Worm (Caenorhabditis elegans): ENCODE data around the gene msp-32.

msp-32 gene

ce11 chrII:4863357-4863756 lies 35.3 kb upstream of the msp-32 start, which contains the start of the genes mpst-4 and F11G11.14:
Gene mpst-4, minus strand, starts transcription at chrII:4863457.
Gene F11G11.14, plus strand, starts transcription at chrII:4863681.
- TF ChIP-seq B0019.2 (GFP tag; conservative IDR thresholded peaks at IDR 0.05) = no peak
- TF ChIP-seq bed-1 (GFP tag; IDR thresholded peaks at IDR 0.05) = no peak

- TF ChIP-seq C06A6.2 (GFP tag; conservative IDR thresholded peaks at IDR 0.05) (no peak), unc-130 (GFP tag; optimal IDR thresholded peaks at IDR 0.05) (no peak), egl-44 (GFP tag; IDR thresholded peaks at IDR 0.05) (no peak), dpl-1 (GFP tag; optimal IDR thresholded peaks at IDR 0.05) (no peak)
Observed at ce11 chrII:4866045-4866444, 32.6 kb upstream of the msp-32 start.

- TF ChIP-seq ceh-58 (GFP tag; IDR thresholded peaks at IDR 0.05) = 0 out of 2 replicates have a peak, but pooled peaks have one; percentile 11
- peak; percentile 77 for TF ChIP-seq zfh-2 (GFP tag; conservative IDR thresholded peaks at IDR 0.05)
- TF ChIP-seq dox-1 (GFP tag; IDR thresholded peaks at IDR 0.05) = 0 out of 2 replicates have a peak, but pooled peaks have one; percentile 33
- TF ChIP-seq egrh-3 (GFP tag; IDR thresholded peaks at IDR 0.05) = peak; percentile 91
- TF ChIP-seq egl-44 (GFP tag; IDR thresholded peaks at IDR 0.05) = 0 out of 2 replicates have a peak, but pooled peaks have one; percentile 7
Observed at ce11 chrII:4866819-4867218, 31.8 kb upstream of the msp-32 start.

ce11 chrII:4867476-4867875 lies 31.2 kb upstream of the msp-32 start, which contains the start of gene col-17:
Gene col-17, minus strand, starts transcription at chrII:4867576.
- no peak for TF ChIP-seq F23B12.7 (tag; optimal IDR thresholded peaks at IDR 0.05; ENCODE audit: insufficient read depth)
- TF ChIP-seq B0261.1 (tag; optimal IDR thresholded peaks at IDR 0.05) = no peak
- TF ChIP-seq egrh-3 (GFP tag; IDR thresholded peaks at IDR 0.05) = no peak
- TF ChIP-seq egl-18 (GFP tag; IDR thresholded peaks at IDR 0.05) = no peak
- TF ChIP-seq lin-35 (GFP tag; optimal IDR thresholded peaks at IDR 0.05) = no peak
- no peak for TF ChIP-seq F10E7.11 (tag; optimal IDR thresholded peaks at IDR 0.05)
- no peak for TF ChIP-seq T26A5.8 (tag; optimal IDR thresholded peaks at IDR 0.05)
- TF ChIP-seq Y67H2A.10 (GFP tag; conservative IDR thresholded peaks at IDR 0.05) = no peak
- TF ChIP-seq ztf-6 (GFP tag; IDR thresholded peaks at IDR 0.05) = no peak

DNA sequence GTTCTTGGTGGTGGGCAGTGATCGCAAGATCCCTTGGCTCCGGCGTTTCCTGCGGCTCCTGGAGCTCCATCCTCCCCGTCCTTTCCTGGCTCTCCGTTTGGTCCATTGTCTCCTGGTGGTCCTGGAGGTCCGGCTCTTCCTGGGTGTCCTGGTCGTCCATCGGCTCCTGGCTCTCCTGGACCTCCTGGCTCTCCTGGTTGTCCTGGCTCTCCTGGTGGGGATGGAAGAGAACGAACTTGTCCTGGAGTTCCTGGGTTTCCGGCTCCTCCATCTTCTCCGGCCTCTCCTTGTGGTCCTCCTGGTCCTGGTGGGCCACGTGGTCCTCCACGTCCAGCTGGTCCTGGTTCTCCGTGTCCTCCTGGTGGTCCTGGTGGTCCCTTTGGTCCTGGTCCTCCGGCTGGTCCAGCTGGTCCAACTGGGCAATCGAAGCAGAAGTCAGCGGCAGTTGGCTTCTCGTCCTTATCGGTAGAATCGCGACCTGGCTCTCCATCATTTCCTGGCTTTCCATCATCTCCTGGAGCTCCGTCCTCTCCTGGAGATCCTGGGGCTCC lies 28.8 kb upstream of the msp-32 start:
- no peak for TF ChIP-seq aptf-3 (GFP tag; IDR thresholded peaks at IDR 0.05)
- TF ChIP-seq ztf-28 (GFP tag; IDR thresholded peaks at IDR 0.05) = no peak
- no peak for TF ChIP-seq let-526 (GFP tag; IDR thresholded peaks at IDR 0.05)
- 0 out of 2 replicates have a peak, but pooled peaks have one; percentile 46 for TF ChIP-seq K11D2.4 (GFP tag; IDR thresholded peaks at IDR 0.05)
- no peak for TF ChIP-seq akir-1 (GFP tag; optimal IDR thresholded peaks at IDR 0.05)
- no peak for TF ChIP-seq snpc-1.3 (tag; optimal IDR thresholded peaks at IDR 0.05; ENCODE audit: insufficient read depth)
- TF ChIP-seq hlh-26 (GFP tag; conservative IDR thresholded peaks at IDR 0.05) = 0 out of 2 replicates have a peak, but pooled peaks have one; percentile 11
- no peak for TF ChIP-seq mel-28 (tag; optimal IDR thresholded peaks at IDR 0.05; ENCODE audit: borderline replicate concordance)
- no peak for TF ChIP-seq snpc-4 (GFP tag; optimal IDR thresholded peaks at IDR 0.05)
- no peak for TF ChIP-seq snpc-4 (tag; optimal IDR thresholded peaks at IDR 0.05)
- peak; percentile 89 for TF ChIP-seq egrh-3 (GFP tag; IDR thresholded peaks at IDR 0.05)
- TF ChIP-seq nfya-2 (GFP tag; IDR thresholded peaks at IDR 0.05) = no peak
- peak; percentile 1 for TF ChIP-seq ztf-26 (tag; optimal IDR thresholded peaks at IDR 0.05)
- no peak for TF ChIP-seq rec-8 (tag; optimal IDR thresholded peaks at IDR 0.05)
- no peak for TF ChIP-seq attf-6 (GFP tag; IDR thresholded peaks at IDR 0.05)
- no peak for TF ChIP-seq pha-4 (tag; optimal IDR thresholded peaks at IDR 0.05)
- TF ChIP-seq lin-26 (GFP tag; IDR thresholded peaks at IDR 0.05) = 0 out of 2 replicates have a peak, but pooled peaks have one; percentile 32
- no peak for TF ChIP-seq nhr-80 (tag; optimal IDR thresholded peaks at IDR 0.05)
- TF ChIP-seq tbx-9 (tag; optimal IDR thresholded peaks at IDR 0.05; ENCODE audit: borderline replicate concordance) = no peak
- no peak for TF ChIP-seq ceh-79 (tag; optimal IDR thresholded peaks at IDR 0.05)
- no peak for TF ChIP-seq sea-2 (GFP tag; IDR thresholded peaks at IDR 0.05)
- no peak for TF ChIP-seq ZK185.1 (tag; optimal IDR thresholded peaks at IDR 0.05; ENCODE audit: poor library complexity, severe bottlenecking)
- TF ChIP-seq lir-1 (GFP tag; conservative IDR thresholded peaks at IDR 0.05) = no peak
- TF ChIP-seq zfh-2 (GFP tag; conservative IDR thresholded peaks at IDR 0.05) = peak; percentile 93
